Fruit fly (Drosophila melanogaster) whole organism, pupa: ENCODE measurements around the gene Cyp305a1.

Source experiments
- CG12605 ChIP-seq: fragments of 200-800 bp; sonication (Bioruptor generic); IDR thresholded peaks from 2 replicates; pipeline ENCODE4 v1.3.6; 2022; ENCODE audit warnings: missing biosample characterization, missing genetic modification characterization
- CG13204 ChIP-seq: fragments of 200-800 bp; sonication (Bioruptor generic); optimal IDR thresholded peaks from 2 replicates; lab custom pipeline; 2018; ENCODE audit warnings: missing biosample characterization, mild to moderate bottlenecking, missing genetic modification characterization, moderate library complexity
- CG14655 ChIP-seq: fragments of 200-800 bp; sonication (Bioruptor generic); optimal IDR thresholded peaks from 3 replicates; lab custom pipeline; 2017; ENCODE audit warnings: mild to moderate bottlenecking, missing biosample characterization, missing genetic modification reagents, missing genetic modification characterization
- CG4496 ChIP-seq: fragments of 200-800 bp; sonication (Bioruptor generic); IDR thresholded peaks from 3 replicates; pipeline ENCODE4 v1.3.6; 2022; ENCODE audit warnings: missing biosample characterization, missing genetic modification characterization
- CG8159 ChIP-seq: fragments of 200-800 bp; sonication (Bioruptor generic); optimal IDR thresholded peaks from 3 replicates; lab custom pipeline; 2018; ENCODE audit warnings: missing biosample characterization, mild to moderate bottlenecking, missing genetic modification characterization, moderate library complexity
- Ets98B ChIP-seq: fragments of 200-800 bp; sonication (Bioruptor generic); IDR thresholded peaks from 2 replicates; pipeline ENCODE4 v1.3.6; 2022; ENCODE audit warnings: missing biosample characterization, missing genetic modification characterization
- Pif1B ChIP-seq: fragments of 200-800 bp; sonication (Bioruptor generic); optimal IDR thresholded peaks from 3 replicates; lab custom pipeline; 2016; ENCODE audit warnings: missing biosample characterization, missing genetic modification characterization
- Snoo ChIP-seq: fragments of 200-800 bp; sonication (Bioruptor generic); optimal IDR thresholded peaks from 3 replicates; lab custom pipeline; 2017; ENCODE audit warnings: missing biosample characterization, mild to moderate bottlenecking, missing genetic modification characterization, inconsistent platforms
- rn ChIP-seq: fragments of 200-800 bp; sonication (Bioruptor generic); IDR thresholded peaks from 2 replicates; pipeline ENCODE4 v1.3.6; 2022; ENCODE audit warnings: missing biosample characterization, missing genetic modification characterization

DNA sequence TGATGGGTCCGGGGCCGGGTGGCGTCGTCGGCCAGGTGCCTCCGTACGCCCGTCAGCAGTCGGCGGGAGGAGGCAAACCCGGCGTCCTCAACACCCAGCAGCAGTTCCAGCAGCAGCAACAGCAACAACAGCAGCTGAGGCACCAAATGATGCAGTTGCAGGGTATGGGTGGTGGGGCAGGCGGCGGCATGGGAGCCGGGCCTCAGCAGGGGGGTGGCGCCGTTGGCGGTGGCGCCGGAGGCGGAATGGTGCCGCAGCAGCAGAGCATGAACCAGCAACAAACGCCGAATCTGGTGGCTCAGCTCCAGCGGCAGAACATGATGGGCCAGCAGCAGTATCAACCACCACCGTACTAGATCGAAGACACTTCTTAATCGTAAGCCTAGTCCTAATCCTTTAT, 31.4 kb upstream of the Cyp305a1 start:
- no peak for TF ChIP-seq CG4496 (GFP tag; lab: Robert Waterston, UW)
- TF ChIP-seq CG13204 (GFP tag; lab: Kevin White, UChicago) = no peak
- TF ChIP-seq Snoo = no peak
- no peak for TF ChIP-seq rn (GFP tag; lab: Robert Waterston, UW)
- no peak for TF ChIP-seq CG8159 (tag; lab: Kevin White, UChicago)
- no peak for TF ChIP-seq Pif1B
- TF ChIP-seq CG12605 = no peak
- TF ChIP-seq Ets98B (GFP tag; lab: Robert Waterston, UW) = no peak
- no peak for TF ChIP-seq CG14655 (GFP tag; lab: Kevin White, UChicago)
